Fruit fly (Drosophila melanogaster) whole organism, adult: Measurements from ENCODE around the gene Hipk.

Experiments used
- CG12768 ChIP-seq: fragments of 200-800 bp; sonication (Bioruptor generic); optimal IDR thresholded peaks from 2 replicates; lab custom pipeline; 2017; ENCODE audit warnings: missing biosample characterization, missing genetic modification characterization, mild to moderate bottlenecking, moderate library complexity, missing genetic modification reagents
- CG14711 ChIP-seq: fragments of 200-800 bp; sonication (Bioruptor generic); optimal IDR thresholded peaks from 2 replicates; lab custom pipeline; 2018; ENCODE audit warnings: missing biosample characterization, mild to moderate bottlenecking, missing genetic modification characterization, moderate library complexity
- CG1620 ChIP-seq: fragments of 200-800 bp; sonication (Bioruptor generic); optimal IDR thresholded peaks from 2 replicates; lab custom pipeline; 2016; ENCODE audit warnings: missing biosample characterization, missing genetic modification characterization
- CG33017 ChIP-seq: fragments of 200-800 bp; sonication (Bioruptor generic); optimal IDR thresholded peaks from 2 replicates; lab custom pipeline; 2018; ENCODE audit warnings: missing biosample characterization, mild to moderate bottlenecking, missing genetic modification characterization, moderate library complexity
- CG5204 ChIP-seq: fragments of 200-800 bp; sonication (Bioruptor generic); optimal IDR thresholded peaks from 2 replicates; lab custom pipeline; 2016; ENCODE audit warnings: missing biosample characterization, missing genetic modification characterization
- Clk ChIP-seq: fragments of 200-800 bp; sonication (Bioruptor generic); optimal IDR thresholded peaks from 2 replicates; lab custom pipeline; 2017; ENCODE audit warnings: missing biosample characterization, missing genetic modification characterization
- Mnt ChIP-seq: fragments of 200-800 bp; sonication (Bioruptor generic); optimal IDR thresholded peaks from 2 replicates; lab custom pipeline; 2016; ENCODE audit warnings: missing biosample characterization, mild to moderate bottlenecking, missing genetic modification characterization
- bab1 ChIP-seq: fragments of 200-800 bp; sonication (Bioruptor generic); optimal IDR thresholded peaks from 3 replicates; lab custom pipeline; 2019; ENCODE audit warnings: missing biosample characterization, mild to moderate bottlenecking, missing genetic modification characterization, moderate library complexity
- cic ChIP-seq: fragments of 200-800 bp; sonication (Bioruptor generic); optimal IDR thresholded peaks from 2 replicates; lab custom pipeline; 2017; ENCODE audit warnings: missing biosample characterization, mild to moderate bottlenecking, missing genetic modification characterization, moderate library complexity
- kay ChIP-seq: fragments of 200-800 bp; sonication (Bioruptor generic); peaks from one replicate; lab custom pipeline; 2016; ENCODE audit warnings: missing biosample characterization, missing genetic modification characterization, borderline replicate concordance
- tj ChIP-seq: fragments of 200-800 bp; sonication (Bioruptor generic); optimal IDR thresholded peaks from 3 replicates; lab custom pipeline; 2017; ENCODE audit warnings: missing biosample characterization, mild to moderate bottlenecking, missing genetic modification characterization, moderate library complexity
- toe ChIP-seq: fragments of 200-800 bp; sonication (Bioruptor generic); optimal IDR thresholded peaks from 2 replicates; lab custom pipeline; 2016; ENCODE audit warnings: missing biosample characterization, missing genetic modification characterization

dm6 chr3L:536104-536503 lies 6.8 kb upstream of the Hipk start:
- no peak for TF ChIP-seq CG12768 (GFP tag; lab: Kevin White, UChicago)
- no peak for TF ChIP-seq tj (GFP tag; lab: Kevin White, UChicago)
- no peak for TF ChIP-seq CG1620
- TF ChIP-seq toe (GFP tag; lab: Kevin White, UChicago) = no peak
- no peak for TF ChIP-seq kay (GFP tag; lab: Kevin White, UChicago)
- no peak for TF ChIP-seq cic (GFP tag; lab: Kevin White, UChicago)
- TF ChIP-seq CG33017 (tag; lab: Kevin White, UChicago) = no peak
- no peak for TF ChIP-seq Clk (GFP tag; lab: Kevin White, UChicago)
- TF ChIP-seq CG14711 = no peak
- no peak for TF ChIP-seq Mnt (GFP tag; lab: Kevin White, UChicago)
- TF ChIP-seq bab1 (GFP tag; lab: Kevin White, UChicago) = no peak
- no peak for TF ChIP-seq CG5204 (GFP tag; lab: Kevin White, UChicago)
